Worm (Caenorhabditis elegans) whole organism, L4 larva: ENCODE measurements around the gene F28G4.4.

Experiments
- Y48G9A.11 ChIP-seq: fragments of 200-800 bp; sonication (Bioruptor generic); IDR thresholded peaks from 2 replicates; pipeline ENCODE4 v1.3.6; 2022; ENCODE audit warnings: missing genetic modification reagents, missing genetic modification characterization, missing compliant biosample characterization
- nhr-11 ChIP-seq: fragments of 150-350 bp; optimal IDR thresholded peaks from 2 replicates; lab custom pipeline; 2014; ENCODE audit warnings: missing biosample characterization, missing genetic modification characterization
- nhr-237 ChIP-seq: sonication (generic microtip); optimal IDR thresholded peaks from 2 replicates; lab custom pipeline; 2017; ENCODE audit warnings: missing biosample characterization, missing genetic modification characterization
- nhr-77 ChIP-seq: fragments of 150-350 bp; optimal IDR thresholded peaks from 2 replicates; lab custom pipeline; 2014; ENCODE audit warnings: missing biosample characterization, missing genetic modification characterization

ce11 chrV:16300276-16300675, 14.6 kb upstream of the F28G4.4 start, which contains the start of gene srbc-82:
- TF ChIP-seq nhr-11: no peak
- no peak for TF ChIP-seq nhr-77 (tag; lab: Kevin White, UChicago)
- TF ChIP-seq Y48G9A.11 (GFP tag; lab: Robert Waterston, UW): no peak
- no peak for TF ChIP-seq nhr-237 (tag; lab: Kevin White, UChicago)
